Worm (Caenorhabditis elegans) whole organism, L3 larva: ENCODE measurements around the gene str-103.
A peak's percentile ranks its signal among the peaks of the same experiment; 100 is the strongest.

Source experiments
- R02D3.7 ChIP-seq: fragments of 150-350 bp; optimal IDR thresholded peaks from 2 replicates; lab custom pipeline; 2014; ENCODE audit warnings: missing biosample characterization, missing genetic modification characterization
- ZK546.5 ChIP-seq: sonication (generic microtip); optimal IDR thresholded peaks from 2 replicates; lab custom pipeline; 2017; ENCODE audit warnings: missing biosample characterization, missing genetic modification characterization
- aly-2 ChIP-seq: fragments of 150-350 bp; optimal IDR thresholded peaks from 2 replicates; lab custom pipeline; 2014; ENCODE audit warnings: missing biosample characterization, missing genetic modification characterization
- ama-1 ChIP-seq: fragments of 150-350 bp; optimal IDR thresholded peaks from 2 replicates; lab custom pipeline; 2018
- ceh-16 ChIP-seq: sonication (generic microtip); optimal IDR thresholded peaks from 2 replicates; lab custom pipeline; 2017; ENCODE audit warnings: missing biosample characterization, missing genetic modification characterization
- ceh-28 ChIP-seq: fragments of 150-350 bp; optimal IDR thresholded peaks from 2 replicates; lab custom pipeline; 2014; ENCODE audit warnings: missing biosample characterization, missing genetic modification reagents, missing genetic modification characterization
- ceh-82 ChIP-seq: fragments of 150-350 bp; optimal IDR thresholded peaks from 2 replicates; lab custom pipeline; 2014; ENCODE audit warnings: missing biosample characterization, missing genetic modification characterization
- daf-12 ChIP-seq: fragments of 150-350 bp; optimal IDR thresholded peaks from 2 replicates; lab custom pipeline; 2014; ENCODE audit warnings: missing biosample characterization, missing genetic modification reagents, missing genetic modification characterization
- egl-27 ChIP-seq: sonication (generic microtip); optimal IDR thresholded peaks from 4 replicates; lab custom pipeline; 2017; ENCODE audit warnings: missing biosample characterization, missing genetic modification reagents, missing genetic modification characterization
- elt-1 ChIP-seq: fragments of 150-350 bp; optimal IDR thresholded peaks from 2 replicates; lab custom pipeline; 2014; ENCODE audit warnings: missing biosample characterization, missing genetic modification characterization
- elt-2 ChIP-seq: sonication (generic microtip); optimal IDR thresholded peaks from 2 replicates; lab custom pipeline; 2016; ENCODE audit warnings: missing genetic modification reagents, mild to moderate bottlenecking, missing genetic modification characterization, missing compliant biosample characterization
- elt-3 ChIP-seq, 3 experiments: fragments of 150-350 bp in 1 of 3; sonication (generic microtip) in 2 of 3; optimal IDR thresholded peaks; 2 replicates in 2 of 3; 4 replicates in 1 of 3; lab custom pipeline; 2014 to 2017; ENCODE audit warnings: missing biosample characterization in 3 of 3, missing genetic modification characterization in 3 of 3
- fkh-10 ChIP-seq: sonication (generic microtip); optimal IDR thresholded peaks from 2 replicates; lab custom pipeline; 2017; ENCODE audit warnings: missing biosample characterization, missing genetic modification reagents, missing genetic modification characterization
- fkh-2 ChIP-seq: fragments of 150-350 bp; optimal IDR thresholded peaks from 2 replicates; lab custom pipeline; 2014; ENCODE audit warnings: missing biosample characterization, missing genetic modification reagents, missing genetic modification characterization
- hmg-11 ChIP-seq: sonication (generic microtip); optimal IDR thresholded peaks from 2 replicates; lab custom pipeline; 2016; ENCODE audit warnings: missing genetic modification characterization, missing compliant biosample characterization
- jun-1 ChIP-seq: fragments of 150-350 bp; optimal IDR thresholded peaks from 2 replicates; lab custom pipeline; 2014; ENCODE audit warnings: missing biosample characterization, missing genetic modification reagents, missing genetic modification characterization
- lin-15B ChIP-seq: fragments of 150-350 bp; optimal IDR thresholded peaks from 2 replicates; lab custom pipeline; 2014; ENCODE audit warnings: missing biosample characterization, missing genetic modification characterization
- lin-39 ChIP-seq: fragments of 150-350 bp; optimal IDR thresholded peaks from 2 replicates; lab custom pipeline; 2018; ENCODE audit warnings: missing biosample characterization, missing genetic modification reagents, missing genetic modification characterization
- mdl-1 ChIP-seq: fragments of 150-350 bp; optimal IDR thresholded peaks from 2 replicates; lab custom pipeline; 2014; ENCODE audit warnings: missing biosample characterization, missing genetic modification characterization
- mml-1 ChIP-seq: fragments of 150-350 bp; sonication (generic microtip); optimal IDR thresholded peaks from 3 replicates; lab custom pipeline; 2014; ENCODE audit warnings: missing biosample characterization, missing genetic modification characterization
- nhr-11 ChIP-seq: fragments of 150-350 bp; optimal IDR thresholded peaks from 2 replicates; lab custom pipeline; 2014; ENCODE audit warnings: missing biosample characterization, missing genetic modification characterization
- nhr-23 ChIP-seq: fragments of 150-350 bp; optimal IDR thresholded peaks from 2 replicates; lab custom pipeline; 2014; ENCODE audit warnings: missing biosample characterization, missing genetic modification reagents, missing genetic modification characterization
- nhr-25 ChIP-seq: sonication (generic microtip); optimal IDR thresholded peaks from 2 replicates; lab custom pipeline; 2017; ENCODE audit warnings: missing biosample characterization, missing genetic modification characterization
- nhr-28 ChIP-seq: fragments of 150-350 bp; optimal IDR thresholded peaks from 2 replicates; lab custom pipeline; 2014; ENCODE audit warnings: missing biosample characterization, missing genetic modification characterization
- nhr-43 ChIP-seq: sonication (generic microtip); optimal IDR thresholded peaks from 2 replicates; lab custom pipeline; 2016; ENCODE audit warnings: mild to moderate bottlenecking, missing genetic modification characterization, missing compliant biosample characterization; ENCODE audit not compliant: poor library complexity, severe bottlenecking
- nhr-67 ChIP-seq: fragments of 150-350 bp; optimal IDR thresholded peaks from 2 replicates; lab custom pipeline; 2014; ENCODE audit warnings: missing biosample characterization, missing genetic modification characterization
- nhr-77 ChIP-seq: fragments of 150-350 bp; optimal IDR thresholded peaks from 2 replicates; lab custom pipeline; 2014; ENCODE audit warnings: missing biosample characterization, missing genetic modification characterization
- pha-4 ChIP-seq: fragments of 150-350 bp; optimal IDR thresholded peaks from 2 replicates; lab custom pipeline; 2014; ENCODE audit warnings: missing biosample characterization, missing genetic modification reagents, missing genetic modification characterization
- pqm-1 ChIP-seq: fragments of 150-350 bp; optimal IDR thresholded peaks from 2 replicates; lab custom pipeline; 2017; ENCODE audit warnings: missing biosample characterization, missing genetic modification characterization, inconsistent platforms
- sea-2 ChIP-seq: fragments of 150-350 bp; sonication (generic microtip); optimal IDR thresholded peaks from 4 replicates; lab custom pipeline; 2014; ENCODE audit warnings: missing biosample characterization, missing genetic modification reagents, missing genetic modification characterization
- skn-1 ChIP-seq: fragments of 150-350 bp; optimal IDR thresholded peaks from 2 replicates; lab custom pipeline; 2014; ENCODE audit warnings: missing biosample characterization, missing genetic modification characterization
- snpc-4 ChIP-seq: fragments of 150-350 bp; optimal IDR thresholded peaks from 2 replicates; lab custom pipeline; 2014; ENCODE audit warnings: missing biosample characterization, missing genetic modification characterization
- tbx-2 ChIP-seq: sonication (generic microtip); optimal IDR thresholded peaks from 2 replicates; lab custom pipeline; 2016; ENCODE audit warnings: mild to moderate bottlenecking, missing genetic modification characterization, missing compliant biosample characterization
- unc-39 ChIP-seq: sonication (generic microtip); optimal IDR thresholded peaks from 4 replicates; lab custom pipeline; 2017; ENCODE audit warnings: missing biosample characterization, missing genetic modification characterization
- unc-62 ChIP-seq: fragments of 150-350 bp; sonication (generic microtip); optimal IDR thresholded peaks from 4 replicates; lab custom pipeline; 2014; ENCODE audit warnings: missing biosample characterization, missing genetic modification reagents, missing genetic modification characterization
- zag-1 ChIP-seq: fragments of 150-350 bp; optimal IDR thresholded peaks from 2 replicates; lab custom pipeline; 2014; ENCODE audit warnings: missing biosample characterization, missing genetic modification characterization
- ztf-4 ChIP-seq: fragments of 150-350 bp; optimal IDR thresholded peaks from 2 replicates; lab custom pipeline; 2014; ENCODE audit warnings: missing biosample characterization, missing genetic modification characterization

str-103 gene

DNA sequence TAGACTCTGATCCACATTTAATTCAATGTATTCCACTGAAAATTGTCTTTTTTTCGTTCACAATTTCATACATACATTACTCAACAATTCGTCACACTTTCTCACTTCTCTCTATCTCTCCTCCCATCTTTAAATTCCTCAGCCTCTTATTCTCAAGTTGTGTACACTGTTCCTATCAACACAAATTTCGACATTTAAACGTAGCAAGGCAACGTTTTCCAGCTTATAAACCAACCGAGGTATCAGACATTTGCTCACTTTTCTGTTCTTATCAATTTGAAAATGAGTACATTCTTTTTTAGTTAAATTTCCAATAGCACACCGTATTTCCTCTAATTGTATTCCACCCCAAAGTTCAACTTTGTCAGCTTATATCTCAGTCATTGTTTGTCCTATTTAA, 2.4 kb upstream of the str-103 start, which contains the start of gene skr-3:
skr-3 (plus strand) TSS at position 163 of the 400 bp plus-strand sequence.
- TF ChIP-seq unc-39 (tag; lab: Kevin White, UChicago) (no peak), jun-1 (tag; lab: Kevin White, UChicago) (no peak), nhr-28 (tag; lab: Kevin White, UChicago) (no peak), fkh-10 (GFP tag; lab: Kevin White, UChicago) (no peak), pha-4 (tag; lab: Kevin White, UChicago) (peak; percentile 57), ceh-82 (no peak), elt-2 (tag; lab: Kevin White, UChicago) (peak; percentile 67), mml-1 (tag; lab: Kevin White, UChicago) (no peak), snpc-4 (no peak)

DNA sequence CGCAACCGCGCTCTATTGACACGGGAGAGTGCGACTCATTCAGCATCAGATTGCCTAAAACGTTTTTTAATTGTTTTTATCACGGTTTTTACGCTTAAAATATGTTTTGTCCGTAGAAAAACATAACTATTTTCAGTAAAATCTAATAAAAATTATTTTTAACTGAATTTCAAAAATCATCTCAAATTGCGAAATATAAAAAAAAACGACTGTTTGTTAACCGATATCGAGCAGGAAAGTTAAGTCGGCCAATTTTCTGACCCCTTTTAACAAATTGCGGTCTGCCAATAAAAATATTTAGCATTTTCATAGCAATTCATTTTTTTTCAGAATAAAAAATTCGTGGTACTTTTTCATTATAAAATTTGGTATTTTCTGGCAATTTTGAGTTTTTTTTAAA, 2.0 kb upstream of the str-103 start:
- TF ChIP-seq nhr-11 (no peak), elt-3 (tag; optimal IDR thresholded peaks at IDR 0.05; lab: Kevin White, UChicago) (no peak), R02D3.7 (tag; lab: Kevin White, UChicago) (no peak), ceh-16 (tag; lab: Kevin White, UChicago) (no peak), nhr-28 (tag; lab: Kevin White, UChicago) (no peak), lin-39 (no peak), lin-15B (tag; lab: Kevin White, UChicago) (no peak)

DNA sequence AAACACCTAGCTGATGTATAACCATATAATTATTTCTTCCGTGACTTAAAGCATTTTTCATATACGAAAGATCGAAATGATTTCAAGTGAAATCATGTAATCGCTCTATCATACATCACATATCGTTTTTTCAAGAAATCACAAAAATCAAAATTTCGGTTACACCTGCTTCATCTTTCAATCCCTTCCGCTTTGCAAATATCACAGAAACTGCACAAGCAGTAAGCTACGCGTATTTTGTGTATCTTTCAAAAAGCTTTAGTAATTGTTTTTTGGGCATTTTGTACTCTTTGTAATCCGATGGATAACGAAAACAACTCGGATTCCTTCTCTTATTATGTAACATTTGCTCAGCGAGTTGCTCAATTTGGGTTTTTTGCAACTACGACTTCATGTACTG, 3.1 kb downstream of the str-103 start, which contains the start of gene str-25:
str-25 (plus strand) TSS at position 301 of the 400 bp plus-strand sequence.
- TF ChIP-seq zag-1 (tag; lab: Kevin White, UChicago): no peak
- no peak for TF ChIP-seq unc-39 (tag; lab: Kevin White, UChicago)
- no peak for TF ChIP-seq hmg-11 (tag; lab: Kevin White, UChicago)
- TF ChIP-seq ZK546.5: no peak
- TF ChIP-seq, all 47 proteins: peak for 0

DNA sequence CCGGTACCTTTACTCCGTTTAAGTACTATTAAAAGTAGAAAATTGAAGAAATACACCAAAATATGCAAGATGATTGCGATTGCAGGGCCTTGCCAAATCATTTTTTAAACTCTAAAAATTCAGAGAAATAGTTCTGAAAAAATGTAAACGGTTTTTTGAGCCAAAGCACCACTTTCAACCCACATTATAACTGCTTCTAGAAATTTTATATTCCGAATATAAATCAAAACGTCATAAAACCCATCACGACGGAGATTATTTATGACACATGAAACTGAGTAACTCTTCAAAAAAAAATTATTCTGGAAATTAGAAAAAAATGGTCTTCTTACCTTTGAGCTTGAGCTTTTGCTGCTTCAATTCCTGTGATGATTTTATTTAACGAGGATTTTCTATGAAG, 4.3 kb downstream of the str-103 start, which contains the start of gene srxa-16:
srxa-16 (minus strand) TSS at position 101 of the 400 bp plus-strand sequence.
- TF ChIP-seq aly-2 (tag; lab: Kevin White, UChicago): no peak
- TF ChIP-seq ceh-28: no peak
- TF ChIP-seq fkh-2 (tag; lab: Kevin White, UChicago): no peak
- TF ChIP-seq nhr-25 (tag; lab: Kevin White, UChicago): no peak

ce11 chrV:16103594-16103993, 14.9 kb downstream of the str-103 start, which contains the start of gene argk-1:
Gene argk-1 (plus strand): TSS chrV:16103894.
- TF ChIP-seq jun-1 (tag; lab: Kevin White, UChicago) (no peak), nhr-28 (tag; lab: Kevin White, UChicago) (no peak), egl-27 (tag; lab: Kevin White, UChicago) (no peak), ceh-28 (no peak), elt-2 (tag; lab: Kevin White, UChicago) (no peak), daf-12 (tag; lab: Kevin White, UChicago) (no peak), ama-1 (lab: Kevin White, UChicago) (no peak), unc-62 (GFP tag; lab: Kevin White, UChicago) (no peak), nhr-23 (tag; lab: Kevin White, UChicago) (no peak), elt-3 (tag; optimal IDR thresholded peaks at IDR 0.05; lab: Kevin White, UChicago) (no peak), nhr-67 (tag; lab: Kevin White, UChicago) (no peak), sea-2 (GFP tag; lab: Kevin White, UChicago) (no peak), tbx-2 (no peak), mdl-1 (no peak), hmg-11 (tag; lab: Kevin White, UChicago) (no peak), pqm-1 (tag; lab: Kevin White, UChicago) (no peak)

ce11 chrV:16100103-16100730, 18.3 kb downstream of the str-103 start, which contains the start of gene cth-1:
Gene cth-1 (plus strand): TSS chrV:16100680.
- TF ChIP-seq egl-27 (tag; lab: Kevin White, UChicago) (no peak), ztf-4 (tag; lab: Kevin White, UChicago) (no peak), tbx-2 (no peak), hmg-11 (tag; lab: Kevin White, UChicago) (no peak), skn-1 (no peak), mdl-1 (no peak), nhr-77 (no peak), aly-2 (tag; lab: Kevin White, UChicago) (no peak), sea-2 (GFP tag; lab: Kevin White, UChicago) (no peak), daf-12 (tag; lab: Kevin White, UChicago) (no peak), nhr-43 (no peak), elt-2 (tag; lab: Kevin White, UChicago) (peak; percentile 60), nhr-67 (tag; lab: Kevin White, UChicago) (no peak), elt-1 (peak; percentile 59), elt-3 (tag; optimal IDR thresholded peaks at IDR 0.05; lab: Kevin White, UChicago) (peak in 1 of 3 experiments; percentile 72), fkh-2 (tag; lab: Kevin White, UChicago) (no peak), ama-1 (lab: Kevin White, UChicago) (no peak), snpc-4 (no peak), pqm-1 (tag; lab: Kevin White, UChicago) (peak; percentile 73), ceh-82 (no peak)
